Worm (Caenorhabditis elegans) whole organism, young adult: ENCODE data around the gene Y40B10A.9.
A peak's percentile ranks its signal among the peaks of the same experiment; 100 is the strongest.

ENCODE experiments used
- B0019.2 ChIP-seq: fragments of 200-800 bp; sonication (Bioruptor generic); conservative IDR thresholded peaks from 2 replicates; pipeline ENCODE4 v1.3.6; 2022; ENCODE audit warnings: missing genetic modification reagents, missing genetic modification characterization, missing compliant biosample characterization
- D2030.7 ChIP-seq: fragments of 200-800 bp; sonication (Bioruptor generic); IDR thresholded peaks from 2 replicates; pipeline ENCODE4 v1.3.6; 2022; ENCODE audit warnings: missing genetic modification reagents, missing genetic modification characterization, missing compliant biosample characterization
- F22D6.2 ChIP-seq: sonication (generic microtip); optimal IDR thresholded peaks from 2 replicates; lab custom pipeline; 2016; ENCODE audit warnings: mild to moderate bottlenecking, missing genetic modification characterization, missing compliant biosample characterization
- T07F8.4 ChIP-seq: sonication (generic microtip); optimal IDR thresholded peaks from 2 replicates; lab custom pipeline; 2016; ENCODE audit warnings: mild to moderate bottlenecking, missing genetic modification characterization, moderate library complexity, missing compliant biosample characterization
- Y53G8AR.9 ChIP-seq: fragments of 200-800 bp; sonication (Bioruptor generic); conservative IDR thresholded peaks from 2 replicates; pipeline ENCODE4 v1.3.6; 2022; ENCODE audit warnings: missing genetic modification reagents, missing genetic modification characterization, missing compliant biosample characterization
- Y67H2A.10 ChIP-seq: fragments of 200-800 bp; sonication (Bioruptor generic); conservative IDR thresholded peaks from 2 replicates; pipeline ENCODE4 v1.3.6; 2022; ENCODE audit warnings: missing genetic modification reagents, missing genetic modification characterization, missing compliant biosample characterization
- Y79H2A.3 ChIP-seq: fragments of 200-800 bp; sonication (Bioruptor generic); conservative IDR thresholded peaks from 2 replicates; pipeline ENCODE4 v1.3.6; 2022; ENCODE audit warnings: missing genetic modification reagents, missing genetic modification characterization, missing compliant biosample characterization
- aptf-3 ChIP-seq: fragments of 200-800 bp; sonication (Bioruptor generic); IDR thresholded peaks from 2 replicates; pipeline ENCODE4 v1.3.6; 2022; ENCODE audit warnings: missing genetic modification characterization, missing compliant biosample characterization
- attf-6 ChIP-seq: fragments of 200-800 bp; sonication (Bioruptor generic); IDR thresholded peaks from 2 replicates; pipeline ENCODE4 v1.3.6; 2022; ENCODE audit warnings: missing genetic modification reagents, missing genetic modification characterization, missing compliant biosample characterization
- ccch-3 ChIP-seq: fragments of 200-800 bp; sonication (Bioruptor generic); optimal IDR thresholded peaks from 2 replicates; lab custom pipeline; 2018; ENCODE audit warnings: mild to moderate bottlenecking, missing genetic modification characterization, missing compliant biosample characterization
- cebp-1 ChIP-seq, 2 experiments: fragments of 200-800 bp in 1 of 2; sonication (Bioruptor generic) in 1 of 2; sonication (generic microtip) in 1 of 2; IDR thresholded peaks in 1 of 2; optimal IDR thresholded peaks in 1 of 2; 2 replicates each; pipeline versions ENCODE4 v1.3.6 to Lab custom; 2017 to 2022; ENCODE audit warnings: missing compliant biosample characterization in 2 of 2, missing genetic modification characterization in 2 of 2, mild to moderate bottlenecking in 1 of 2, missing genetic modification reagents in 1 of 2, moderate library complexity in 1 of 2
- ceh-91 ChIP-seq: fragments of 200-800 bp; sonication (Bioruptor generic); IDR thresholded peaks from 2 replicates; pipeline ENCODE4 v1.3.6; 2022; ENCODE audit warnings: missing genetic modification reagents, missing genetic modification characterization, missing compliant biosample characterization
- dpl-1 ChIP-seq: fragments of 150-350 bp; optimal IDR thresholded peaks from 2 replicates; lab custom pipeline; 2014; ENCODE audit warnings: missing biosample characterization, missing genetic modification reagents, missing genetic modification characterization
- efl-1 ChIP-seq: fragments of 150-350 bp; optimal IDR thresholded peaks from 2 replicates; lab custom pipeline; 2014; ENCODE audit warnings: missing biosample characterization, missing genetic modification reagents, missing genetic modification characterization
- egl-18 ChIP-seq: fragments of 200-800 bp; sonication (Bioruptor generic); IDR thresholded peaks from 2 replicates; pipeline ENCODE4 v1.3.6; 2022; ENCODE audit warnings: missing genetic modification reagents, missing genetic modification characterization, missing compliant biosample characterization
- egl-44 ChIP-seq: fragments of 200-800 bp; sonication (Bioruptor generic); IDR thresholded peaks from 2 replicates; pipeline ENCODE4 v1.3.6; 2022; ENCODE audit warnings: missing genetic modification reagents, missing genetic modification characterization, missing compliant biosample characterization
- egrh-3 ChIP-seq: fragments of 200-800 bp; sonication (Bioruptor generic); IDR thresholded peaks from 2 replicates; pipeline ENCODE4 v1.3.6; 2022; ENCODE audit warnings: missing genetic modification reagents, missing genetic modification characterization, missing compliant biosample characterization
- fkh-3 ChIP-seq: sonication (generic microtip); optimal IDR thresholded peaks from 2 replicates; lab custom pipeline; 2016; ENCODE audit warnings: mild to moderate bottlenecking, missing genetic modification characterization, missing compliant biosample characterization
- hsf-1 ChIP-seq: fragments of 200-800 bp; sonication (Bioruptor generic); IDR thresholded peaks from 2 replicates; pipeline ENCODE4 v1.3.6; 2022; ENCODE audit warnings: missing genetic modification reagents, missing genetic modification characterization, missing compliant biosample characterization
- lin-26 ChIP-seq: fragments of 200-800 bp; sonication (Bioruptor generic); IDR thresholded peaks from 2 replicates; pipeline ENCODE4 v1.3.6; 2022; ENCODE audit warnings: missing genetic modification reagents, missing genetic modification characterization, missing compliant biosample characterization
- lir-1 ChIP-seq: fragments of 200-800 bp; sonication (Bioruptor generic); conservative IDR thresholded peaks from 2 replicates; pipeline ENCODE4 v1.3.6; 2022; ENCODE audit warnings: missing genetic modification reagents, missing genetic modification characterization, missing compliant biosample characterization
- lsl-1 ChIP-seq: fragments of 200-800 bp; sonication (Bioruptor generic); optimal IDR thresholded peaks from 2 replicates; lab custom pipeline; 2018; ENCODE audit warnings: mild to moderate bottlenecking, missing genetic modification characterization, moderate library complexity, missing compliant biosample characterization
- lsy-27 ChIP-seq: sonication (generic microtip); optimal IDR thresholded peaks from 2 replicates; lab custom pipeline; 2017; ENCODE audit warnings: missing genetic modification characterization, mild to moderate bottlenecking, missing compliant biosample characterization, antibody characterized with exemption, missing genotype, borderline replicate concordance; ENCODE audit not compliant: insufficient read depth
- madf-10 ChIP-seq: sonication (generic microtip); optimal IDR thresholded peaks from 2 replicates; lab custom pipeline; 2016; ENCODE audit warnings: mild to moderate bottlenecking, missing genetic modification characterization, missing compliant biosample characterization
- madf-3 ChIP-seq: fragments of 200-800 bp; sonication (Bioruptor generic); IDR thresholded peaks from 2 replicates; pipeline ENCODE4 v1.3.6; 2022; ENCODE audit warnings: missing genetic modification reagents, missing genetic modification characterization, missing compliant biosample characterization
- madf-8 ChIP-seq: fragments of 200-800 bp; sonication (Bioruptor generic); conservative IDR thresholded peaks from 2 replicates; pipeline ENCODE4 v1.3.6; 2022; ENCODE audit warnings: missing genetic modification reagents, missing genetic modification characterization, missing compliant biosample characterization
- nhr-120 ChIP-seq: fragments of 200-800 bp; sonication (Bioruptor generic); IDR thresholded peaks from 2 replicates; pipeline ENCODE4 v1.3.6; 2022; ENCODE audit warnings: missing genetic modification characterization, missing compliant biosample characterization
- nhr-80 ChIP-seq: sonication (generic microtip); optimal IDR thresholded peaks from 2 replicates; lab custom pipeline; 2016; ENCODE audit warnings: missing genetic modification characterization, missing compliant biosample characterization
- rcor-1 ChIP-seq: fragments of 200-800 bp; sonication (Bioruptor generic); IDR thresholded peaks from 2 replicates; pipeline ENCODE4 v1.3.6; 2022; ENCODE audit warnings: missing genetic modification reagents, missing genetic modification characterization, missing compliant biosample characterization
- sdz-38 ChIP-seq: sonication (generic microtip); optimal IDR thresholded peaks from 2 replicates; lab custom pipeline; 2016; ENCODE audit warnings: missing genotype, missing genetic modification characterization, missing compliant biosample characterization
- snpc-4 ChIP-seq, 5 experiments: fragments of 150-350 bp in 1 of 5; sonication (generic microtip) in 4 of 5; optimal IDR thresholded peaks; 2 replicates each; lab custom pipeline; 2014 to 2018; ENCODE audit warnings: missing genetic modification characterization in 5 of 5, missing biosample characterization in 3 of 5, antibody characterized with exemption in 2 of 5, mild to moderate bottlenecking in 2 of 5, missing compliant biosample characterization in 2 of 5, missing genotype in 2 of 5, moderate library complexity in 2 of 5, missing genetic modification reagents in 1 of 5
- xnd-1 ChIP-seq: sonication (generic microtip); optimal IDR thresholded peaks from 2 replicates; lab custom pipeline; 2016; ENCODE audit warnings: missing genotype, missing genetic modification reagents, missing genetic modification characterization, missing compliant biosample characterization
- zfh-2 ChIP-seq: fragments of 200-800 bp; sonication (Bioruptor generic); conservative IDR thresholded peaks from 2 replicates; pipeline ENCODE4 v1.3.6; 2022; ENCODE audit warnings: missing genetic modification reagents, missing genetic modification characterization, missing compliant biosample characterization
- zim-3 ChIP-seq: sonication (generic microtip); optimal IDR thresholded peaks from 2 replicates; lab custom pipeline; 2017; ENCODE audit warnings: mild to moderate bottlenecking, missing genetic modification characterization, moderate library complexity, missing compliant biosample characterization
- ztf-3 ChIP-seq: fragments of 200-800 bp; sonication (Bioruptor generic); optimal IDR thresholded peaks from 2 replicates; lab custom pipeline; 2018; ENCODE audit warnings: mild to moderate bottlenecking, missing genetic modification characterization, missing compliant biosample characterization

Y40B10A.9 gene

DNA sequence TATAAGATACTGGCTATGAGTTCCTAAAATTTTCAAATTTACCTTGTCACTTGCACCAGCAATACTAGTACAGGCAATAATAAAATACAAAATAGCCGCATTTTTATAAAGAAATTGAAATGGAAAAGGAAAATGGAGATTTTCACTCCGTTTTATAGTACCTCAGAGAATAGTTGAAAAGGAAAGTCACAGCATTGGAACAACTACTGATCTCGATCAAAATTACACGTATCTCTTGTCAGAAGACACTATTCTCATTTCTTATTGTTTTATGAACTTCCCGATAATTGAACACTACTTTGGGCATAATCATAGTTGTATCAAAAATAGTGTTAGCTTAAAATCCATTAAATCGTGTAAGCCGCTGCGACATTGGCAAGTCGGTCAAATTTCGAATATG, 21.2 kb downstream of the Y40B10A.9 start, which contains the start of gene Y40B10A.11:
Gene Y40B10A.11 (minus strand): TSS at position 101 of the 400 bp plus-strand sequence.
- TF ChIP-seq attf-6 (GFP tag; lab: Robert Waterston, UW) (no peak), madf-8 (GFP tag; lab: Robert Waterston, UW) (no peak), ceh-91 (GFP tag; lab: Robert Waterston, UW) (no peak), zim-3 (tag; lab: Kevin White, UChicago) (no peak), madf-10 (no peak), dpl-1 (no peak), Y79H2A.3 (GFP tag; lab: Robert Waterston, UW) (no peak), ccch-3 (GFP tag; lab: Kevin White, UChicago) (no peak), B0019.2 (GFP tag; lab: Robert Waterston, UW) (no peak), xnd-1 (no peak), fkh-3 (no peak), T07F8.4 (tag; lab: Kevin White, UChicago) (no peak), rcor-1 (GFP tag; lab: Robert Waterston, UW) (no peak), efl-1 (GFP tag; lab: Kevin White, UChicago) (no peak), nhr-120 (no peak), snpc-4 (GFP tag; optimal IDR thresholded peaks at IDR 0.05; lab: Kevin White, UChicago) (no peak), snpc-4 (tag; optimal IDR thresholded peaks at IDR 0.05; lab: Kevin White, UChicago) (no peak), F22D6.2 (no peak), Y67H2A.10 (GFP tag; lab: Robert Waterston, UW) (no peak), cebp-1 (GFP tag; IDR thresholded peaks at IDR 0.05; lab: Robert Waterston, UW) (no peak), cebp-1 (tag; optimal IDR thresholded peaks at IDR 0.05; lab: Kevin White, UChicago) (no peak), D2030.7 (GFP tag; lab: Robert Waterston, UW) (no peak)

DNA sequence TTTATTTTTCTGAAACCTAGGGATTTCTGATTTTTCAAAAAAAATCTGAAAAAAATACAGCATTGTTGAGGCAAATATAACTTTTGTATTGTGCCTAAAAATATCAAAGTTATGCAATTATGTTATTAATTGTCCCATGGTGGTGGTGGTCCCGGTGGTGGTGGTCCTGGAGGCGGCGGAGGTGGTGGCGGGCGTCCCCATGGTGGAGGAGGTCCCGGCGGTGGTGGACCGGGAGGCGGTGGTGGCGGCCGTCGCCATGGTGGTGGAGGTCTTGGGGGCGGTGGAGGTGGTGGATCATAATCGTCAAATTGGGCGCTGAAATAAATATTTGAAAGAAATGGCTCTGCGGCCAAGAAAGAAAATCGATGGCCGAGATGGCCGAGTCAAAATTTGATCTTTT, 21.9 kb downstream of the Y40B10A.9 start:
- TF ChIP-seq hsf-1 (GFP tag; lab: Robert Waterston, UW) (0 out of 2 replicates have a peak, but pooled peaks have one; percentile 8), lin-26 (0 out of 2 replicates have a peak, but pooled peaks have one; percentile 48), sdz-38 (no peak), madf-3 (GFP tag; lab: Robert Waterston, UW) (0 out of 2 replicates have a peak, but pooled peaks have one; percentile 38), egl-44 (GFP tag; lab: Robert Waterston, UW) (no peak), zfh-2 (GFP tag; lab: Robert Waterston, UW) (peak; percentile 93), lsl-1 (GFP tag; lab: Kevin White, UChicago) (no peak), egl-18 (GFP tag; lab: Robert Waterston, UW) (0 out of 2 replicates have a peak, but pooled peaks have one; percentile 28), egrh-3 (GFP tag; lab: Robert Waterston, UW) (peak; percentile 97), aptf-3 (no peak), ztf-3 (GFP tag; lab: Kevin White, UChicago) (no peak)

DNA sequence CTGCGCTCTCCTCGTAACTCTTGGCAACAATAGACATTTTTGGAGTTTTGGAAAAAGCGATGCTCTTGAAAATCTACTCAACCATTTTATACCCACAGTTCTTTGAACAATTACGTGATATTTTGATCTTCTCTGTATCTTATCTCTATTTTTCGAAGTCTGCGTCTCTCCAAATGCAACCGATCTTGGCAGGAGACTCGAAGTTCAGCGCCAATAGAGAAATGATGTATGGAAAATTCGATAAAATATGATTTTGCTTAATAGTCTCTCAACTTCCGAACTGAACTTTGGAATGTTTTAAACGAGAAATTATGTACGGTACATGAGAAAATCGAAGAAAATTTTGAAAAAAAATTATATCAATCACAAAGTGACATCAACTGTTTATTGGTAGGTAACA, 22.6 kb downstream of the Y40B10A.9 start, which contains the start of gene comt-4:
Gene comt-4 (minus strand): TSS at position 50 of the 400 bp plus-strand sequence.
- TF ChIP-seq lir-1 (no peak), lsy-27 (no peak), nhr-80 (tag; lab: Kevin White, UChicago) (peak; percentile 31), Y53G8AR.9 (no peak)
